Fruit fly (Drosophila melanogaster): ENCODE results near the gene Vps53.

Gene Vps53

DNA sequence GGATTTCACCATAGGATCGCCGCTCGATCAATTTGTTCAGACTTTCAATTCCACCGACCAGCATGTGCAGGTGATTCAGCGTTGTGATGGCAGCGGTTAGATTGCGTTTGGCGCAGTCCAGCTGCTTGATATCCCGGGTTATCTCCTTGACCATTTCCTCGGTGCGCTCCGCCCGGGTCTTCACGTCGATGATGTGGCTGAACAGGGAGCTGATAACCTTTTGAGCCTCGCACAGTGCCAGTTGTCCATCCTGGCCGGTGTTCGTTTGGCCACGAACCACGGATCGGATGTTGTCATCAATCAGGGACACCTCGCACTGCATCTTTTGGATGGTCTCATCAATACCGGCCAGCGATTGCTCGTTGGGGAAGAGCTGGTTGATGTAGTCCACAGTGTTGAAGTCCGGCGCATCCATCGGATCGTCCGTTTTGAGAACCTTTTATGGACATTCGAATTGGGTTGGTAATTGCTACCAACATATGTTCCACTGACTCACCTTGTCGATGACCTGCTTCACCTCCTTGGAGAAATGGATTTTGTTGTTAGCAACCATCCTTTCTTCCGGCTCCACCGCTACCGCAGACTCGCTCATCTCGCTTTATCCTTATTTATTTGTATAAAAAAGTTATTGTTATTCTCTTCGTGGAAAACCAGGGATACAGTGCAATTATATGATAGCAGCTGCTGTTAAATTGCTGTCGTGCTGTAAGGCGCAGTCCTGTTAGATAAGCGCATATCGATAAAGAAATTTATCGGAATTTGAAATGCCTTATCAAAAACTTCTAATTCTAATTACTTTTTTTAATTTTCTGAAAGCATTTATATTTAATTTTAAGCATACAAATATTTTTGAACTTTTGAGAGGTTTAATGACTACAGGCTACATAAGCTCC is at the start of gene Vps53:
TSS of gene Vps53 (minus strand) at position 676 of the 893 bp plus-strand sequence.
- TF ChIP-seq CG8478 (optimal IDR thresholded peaks at IDR 0.05) (no peak), CTCF (optimal IDR thresholded peaks at IDR 0.05) (no peak)

DNA sequence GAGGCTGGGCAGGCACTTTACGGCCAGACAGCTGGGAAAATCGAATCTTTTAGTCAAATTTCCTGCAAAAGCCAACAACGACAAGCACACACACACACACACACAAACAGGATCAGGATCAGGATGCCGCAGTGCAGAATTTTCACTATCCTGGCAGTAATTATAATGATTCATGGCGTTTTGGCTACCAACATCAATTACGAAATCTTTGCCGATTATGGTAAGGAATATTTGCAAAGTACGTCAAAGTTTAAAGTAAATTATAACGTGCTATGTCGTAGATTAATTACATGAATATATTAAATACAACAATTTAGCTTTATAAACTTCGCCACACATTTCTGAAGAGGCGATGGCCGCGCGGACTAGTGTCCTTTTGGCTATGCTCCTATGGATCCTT is 47.7 kb upstream of the Vps53 start, which contains the start of the genes CG34177 and CG34178:
TSS of gene CG34177 (plus strand) at position 301 of the 400 bp plus-strand sequence.
TSS of gene CG34178 (plus strand) at position 301 of the 400 bp plus-strand sequence.
- no peak for TF ChIP-seq CTCF (optimal IDR thresholded peaks at IDR 0.05)

DNA sequence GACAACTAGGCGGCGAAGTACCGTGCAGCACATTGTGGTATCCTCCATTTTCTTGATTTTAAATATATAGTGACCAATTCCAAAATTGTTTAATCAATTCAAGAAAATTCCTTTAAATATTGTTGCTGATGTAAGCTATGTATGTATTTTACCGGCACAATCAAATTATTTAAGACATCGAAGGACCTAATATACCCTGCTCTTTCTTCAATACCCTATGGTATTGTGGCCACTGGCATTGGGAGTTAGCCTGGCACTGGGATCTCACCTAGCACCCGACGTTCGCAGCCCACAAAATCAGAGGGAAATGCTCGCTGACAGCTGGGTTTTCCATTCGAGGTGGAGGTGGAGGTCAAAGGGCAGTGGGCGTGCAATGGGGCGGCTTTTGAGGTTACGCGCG is 36.3 kb upstream of the Vps53 start:
- no peak for TF ChIP-seq CTCF (optimal IDR thresholded peaks at IDR 0.05)
- TF ChIP-seq CG8478 (optimal IDR thresholded peaks at IDR 0.05): no peak

DNA sequence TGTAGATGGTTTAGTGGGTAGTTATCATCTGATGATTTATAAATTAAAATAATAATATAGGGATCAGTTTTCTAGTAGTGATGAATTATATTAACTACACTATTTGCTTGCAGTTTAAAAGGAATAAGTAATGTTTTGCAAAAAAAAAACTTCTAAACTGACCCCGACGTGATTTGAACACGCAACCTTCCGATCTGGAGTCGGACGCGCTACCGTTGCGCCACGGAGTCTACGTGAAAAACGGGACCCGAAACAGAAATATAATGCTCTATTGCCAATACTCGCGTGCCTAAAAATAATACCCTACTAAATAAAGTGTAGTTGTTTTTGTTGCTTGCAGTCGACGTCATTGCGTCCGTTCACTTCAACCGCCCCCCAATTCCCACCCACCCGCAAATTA is 33.0 kb upstream of the Vps53 start:
- TF ChIP-seq CG8478 (optimal IDR thresholded peaks at IDR 0.05) (no peak), CTCF (optimal IDR thresholded peaks at IDR 0.05) (no peak)

DNA sequence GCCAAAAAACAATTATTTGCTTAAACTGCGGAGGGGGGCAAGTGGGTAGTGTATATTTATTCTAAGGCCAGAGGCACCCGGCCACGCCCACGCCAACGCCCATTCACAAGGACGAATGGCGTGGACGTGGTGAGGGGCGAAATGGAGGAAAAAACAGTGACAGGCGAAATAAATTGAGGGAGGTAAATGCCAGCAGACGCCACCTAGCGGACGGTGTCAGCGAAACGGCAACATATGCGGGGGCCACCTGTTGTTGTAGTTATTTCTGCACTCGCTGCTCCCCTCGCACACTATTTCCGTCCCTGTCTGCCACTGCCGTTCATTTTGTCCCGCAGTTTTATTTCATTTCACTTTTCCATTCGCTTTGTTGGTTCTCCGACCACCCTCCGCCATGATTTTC is 32.1 kb upstream of the Vps53 start:
- TF ChIP-seq CG8478 (optimal IDR thresholded peaks at IDR 0.05) (no peak), CTCF (optimal IDR thresholded peaks at IDR 0.05) (peak; percentile 87 to 94)

DNA sequence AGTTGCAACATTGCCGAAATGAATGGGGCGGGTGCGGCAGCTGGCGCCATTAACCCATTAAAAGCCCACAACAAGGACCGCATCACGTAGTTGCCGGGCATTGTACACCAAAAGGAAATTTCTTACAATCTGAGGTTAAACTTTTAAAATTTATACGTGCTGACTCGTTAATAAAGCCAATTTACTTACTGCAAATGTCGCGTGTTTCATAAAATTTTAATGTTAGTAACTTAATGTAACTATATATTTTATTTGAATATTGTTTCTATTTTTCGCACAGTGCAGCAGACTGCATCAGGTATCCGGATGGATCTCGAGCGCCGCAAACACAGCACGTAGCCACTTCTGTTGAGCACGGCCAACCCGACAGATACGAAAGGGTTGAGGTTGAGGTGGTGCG is 31.0 kb upstream of the Vps53 start:
- no peak for TF ChIP-seq CG8478 (optimal IDR thresholded peaks at IDR 0.05)
- TF ChIP-seq CTCF (optimal IDR thresholded peaks at IDR 0.05): no peak

DNA sequence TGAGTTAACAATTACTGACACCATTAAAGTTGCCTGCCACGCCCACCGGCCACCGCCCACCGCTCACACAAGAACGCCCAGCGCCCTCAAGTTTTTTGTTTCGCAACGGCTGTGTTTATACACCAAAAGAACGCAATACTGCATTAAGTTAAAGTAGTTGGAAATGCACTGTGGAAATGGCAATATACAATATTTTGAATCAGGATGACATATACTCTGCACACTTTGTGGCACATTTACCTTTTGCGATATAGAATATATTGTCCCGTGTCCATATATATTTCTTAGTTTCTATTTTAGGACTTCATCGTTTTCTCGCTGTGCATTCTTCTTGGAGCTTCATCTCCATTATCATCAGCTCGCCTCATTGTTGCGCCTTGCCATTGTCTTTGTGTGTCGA is 30.2 kb upstream of the Vps53 start:
- TF ChIP-seq CTCF (optimal IDR thresholded peaks at IDR 0.05) (no peak), CG8478 (optimal IDR thresholded peaks at IDR 0.05) (no peak)

DNA sequence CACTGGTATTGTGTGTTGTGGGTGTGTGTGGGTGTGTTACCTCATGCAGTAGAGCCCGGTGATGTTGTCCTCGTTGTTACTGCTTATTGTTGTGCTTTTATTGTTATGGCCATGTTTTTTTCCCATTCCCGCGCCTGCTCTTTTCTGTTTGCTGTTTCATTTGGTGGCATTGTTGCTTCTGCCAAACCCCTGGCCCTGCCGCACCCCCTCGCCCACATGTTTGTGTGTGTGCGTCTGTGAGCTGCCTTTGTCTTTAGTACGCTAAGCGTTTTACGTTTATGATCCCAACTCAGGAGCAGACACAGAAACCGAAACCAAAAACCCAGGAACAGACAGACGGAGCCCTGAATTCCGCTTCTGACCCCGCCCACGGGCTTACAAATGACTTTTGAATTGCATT is 28.2 kb upstream of the Vps53 start:
- TF ChIP-seq CTCF (optimal IDR thresholded peaks at IDR 0.05) (no peak), CG8478 (optimal IDR thresholded peaks at IDR 0.05) (no peak)

DNA sequence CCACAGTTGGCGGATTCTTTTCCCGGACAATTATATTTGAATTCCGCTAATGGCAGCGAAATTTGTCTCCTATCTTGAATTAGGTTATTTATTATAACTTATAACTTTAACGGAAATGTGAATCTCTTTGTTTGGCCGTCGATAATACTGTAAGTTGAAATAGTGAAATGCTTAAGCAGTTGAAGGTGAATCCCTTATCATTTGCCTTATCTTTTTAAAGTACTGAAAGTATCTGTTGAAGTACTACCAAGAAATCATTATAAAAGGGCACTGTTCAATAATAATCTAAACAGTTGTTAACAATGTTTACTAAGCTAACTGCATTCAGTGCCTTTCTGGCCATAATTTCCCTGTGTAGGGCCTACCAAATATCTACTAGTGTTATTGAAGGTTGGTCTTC is 25.0 kb upstream of the Vps53 start, which contains the start of gene CG43055:
TSS of gene CG43055 (plus strand) at position 301 of the 400 bp plus-strand sequence.
- TF ChIP-seq CTCF (optimal IDR thresholded peaks at IDR 0.05) (no peak), CG8478 (optimal IDR thresholded peaks at IDR 0.05) (no peak)

DNA sequence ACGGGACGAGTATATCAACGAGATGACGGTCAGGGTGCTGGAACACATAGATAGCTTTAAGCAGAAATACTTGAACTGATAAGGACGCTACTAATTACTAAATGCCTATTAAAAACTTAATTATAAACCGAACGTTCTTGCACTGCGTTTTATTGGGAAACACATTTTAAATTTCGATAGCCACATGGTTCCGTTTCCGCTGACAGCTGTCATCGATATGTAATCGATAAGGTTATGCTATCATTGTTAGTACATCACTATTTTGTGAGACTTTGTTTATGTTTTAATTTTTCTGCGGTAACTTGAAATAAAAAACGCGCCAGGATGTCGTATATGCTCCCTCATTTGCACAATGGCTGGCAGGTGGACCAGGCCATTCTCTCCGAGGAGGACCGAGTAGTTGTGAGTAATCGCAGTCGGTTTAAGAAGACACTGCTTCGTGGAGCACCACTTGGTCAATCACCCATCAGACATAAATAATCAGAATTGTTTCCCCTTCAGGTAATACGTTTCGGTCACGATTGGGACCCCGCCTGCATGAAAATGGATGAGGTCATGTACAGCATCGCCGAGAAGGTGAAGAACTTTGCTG is 17.2 kb upstream of the Vps53 start, which contains the start of gene Dim1:
TSS of gene Dim1 (plus strand) at position 239 of the 592 bp plus-strand sequence.
- no peak for TF ChIP-seq CG8478 (optimal IDR thresholded peaks at IDR 0.05)
- TF ChIP-seq CTCF (optimal IDR thresholded peaks at IDR 0.05): no peak

DNA sequence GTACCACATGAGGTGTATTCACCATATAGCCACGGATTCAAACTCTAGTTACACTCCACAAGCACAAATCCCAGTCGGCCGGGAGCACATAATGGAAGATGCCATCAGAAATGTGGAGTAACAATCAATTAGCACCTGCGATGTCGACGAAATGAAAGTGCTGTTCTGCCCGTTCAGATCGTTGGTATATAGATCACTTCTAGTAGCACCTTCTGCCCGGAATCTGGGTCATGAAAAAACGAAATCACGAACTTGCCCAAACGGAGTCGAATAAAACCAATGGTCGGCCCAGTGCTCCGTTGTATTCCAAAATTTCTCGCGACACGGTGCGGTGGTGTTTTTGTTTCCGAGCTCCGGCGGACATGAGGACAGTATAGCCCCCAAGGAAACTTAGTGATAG is 14.8 kb upstream of the Vps53 start, which contains the start of gene CG33003:
TSS of gene CG33003 (plus strand) at position 301 of the 400 bp plus-strand sequence.
- no peak for TF ChIP-seq CG8478 (optimal IDR thresholded peaks at IDR 0.05)
- TF ChIP-seq CTCF (optimal IDR thresholded peaks at IDR 0.05): no peak

DNA sequence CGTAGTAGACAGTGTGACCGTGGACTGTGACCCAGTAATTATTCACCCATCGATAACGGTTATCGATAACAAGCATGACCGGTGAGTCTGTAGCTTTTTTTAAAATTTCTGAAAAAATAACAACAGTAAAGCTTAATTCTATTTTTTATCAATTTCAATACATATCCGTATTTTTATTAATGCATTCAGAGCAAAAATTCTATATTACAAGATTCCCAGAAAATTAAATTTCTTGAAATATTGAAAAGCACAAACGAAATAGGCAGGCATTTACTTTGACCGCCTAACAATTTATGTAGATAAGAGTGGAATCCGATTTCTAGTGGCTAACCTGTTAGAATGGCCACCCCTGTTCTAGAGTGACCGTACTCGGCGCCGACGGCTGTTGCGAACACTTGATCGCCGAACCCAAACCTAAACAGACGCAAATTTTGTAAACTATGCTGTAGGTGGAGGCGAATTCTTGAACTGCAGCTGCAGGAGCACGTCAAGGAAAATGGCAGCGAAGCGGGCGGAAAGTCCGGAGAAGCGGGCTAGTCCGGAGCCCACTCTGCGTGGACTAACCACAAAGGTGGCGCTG is 8.1 kb upstream of the Vps53 start, which contains the start of gene CG3652:
TSS of gene CG3652 (minus strand) at position 35 of the 580 bp plus-strand sequence.
- TF ChIP-seq CTCF (optimal IDR thresholded peaks at IDR 0.05) (peak; percentile 22 to 33), CG8478 (optimal IDR thresholded peaks at IDR 0.05) (no peak)

DNA sequence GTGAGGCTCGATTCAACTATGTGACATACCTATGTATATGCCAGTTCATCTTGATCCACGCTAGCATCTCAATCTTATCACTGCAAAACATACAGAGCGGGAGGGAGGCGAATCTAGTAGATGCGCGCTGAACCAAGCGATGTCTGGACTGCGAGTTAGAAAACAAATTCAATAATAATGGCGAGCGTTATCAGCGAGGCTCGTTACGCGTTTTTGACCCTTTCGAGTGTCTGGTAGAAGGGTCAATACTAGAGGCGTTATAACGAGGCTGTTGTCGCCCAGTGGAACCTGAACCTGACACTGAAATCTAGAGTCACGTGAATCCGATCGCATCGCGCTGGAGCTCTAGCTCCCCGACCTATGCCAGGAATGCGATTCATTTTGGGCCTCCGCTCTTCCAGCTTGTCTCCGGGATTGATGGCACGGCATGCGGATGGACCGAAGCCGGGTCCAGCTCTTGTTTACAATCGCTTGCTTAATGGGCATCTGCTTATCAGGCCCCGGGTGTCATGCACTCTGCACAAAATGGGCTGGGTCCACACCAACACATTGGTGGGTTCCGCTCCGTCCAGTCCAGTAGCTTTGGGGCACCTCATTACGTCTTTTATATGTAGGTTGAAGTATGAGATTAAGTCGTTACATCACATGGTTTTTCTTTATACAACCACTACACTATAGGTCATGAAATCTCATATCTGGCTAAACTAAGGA is 3.7 kb upstream of the Vps53 start:
- TF ChIP-seq CTCF (optimal IDR thresholded peaks at IDR 0.05) (no peak), CG8478 (optimal IDR thresholded peaks at IDR 0.05) (no peak)

DNA sequence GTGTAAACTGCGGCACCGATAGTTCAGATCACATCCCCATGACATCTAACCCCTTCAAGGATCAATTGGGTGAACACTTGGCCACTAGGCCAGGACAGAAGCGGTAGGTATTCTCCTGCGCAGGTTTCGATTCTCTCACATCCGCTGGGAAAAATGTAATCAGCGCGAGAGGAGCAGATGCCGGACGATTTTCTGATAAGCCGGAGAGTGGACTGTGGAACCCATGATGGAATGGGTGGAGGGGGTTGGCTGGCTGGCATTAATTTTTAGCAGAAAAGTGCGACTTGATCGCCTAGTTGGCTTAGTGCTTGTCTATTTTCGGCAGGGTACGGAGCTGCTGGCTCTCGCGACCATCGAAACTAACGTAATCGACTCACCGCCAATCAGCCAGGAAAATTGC is 2.2 kb upstream of the Vps53 start, which contains the start of gene Tps1:
TSS of gene Tps1 (plus strand) at position 301 of the 400 bp plus-strand sequence.
- TF ChIP-seq CG8478 (optimal IDR thresholded peaks at IDR 0.05) (no peak), CTCF (optimal IDR thresholded peaks at IDR 0.05) (no peak)
